Worm (Caenorhabditis elegans) whole organism, L4 larva: ENCODE measurements around the gene acs-4.

Experiments used
- F49E8.2 ChIP-seq: sonication (generic microtip); optimal IDR thresholded peaks from 2 replicates; lab custom pipeline; 2016; ENCODE audit warnings: missing compliant biosample characterization, mild to moderate bottlenecking, missing genetic modification characterization, borderline replicate concordance
- T20F7.1 ChIP-seq: fragments of 200-800 bp; sonication (Bioruptor generic); optimal IDR thresholded peaks from 2 replicates; lab custom pipeline; 2018; ENCODE audit warnings: mild to moderate bottlenecking, missing genetic modification characterization, missing compliant biosample characterization
- aha-1 ChIP-seq: fragments of 150-350 bp; peaks from one replicate; lab custom pipeline; 2014; ENCODE audit warnings: missing biosample characterization, missing genetic modification characterization
- attf-4 ChIP-seq: sonication (generic microtip); optimal IDR thresholded peaks from 3 replicates; lab custom pipeline; 2017; ENCODE audit warnings: missing biosample characterization, missing genetic modification characterization
- ceh-28 ChIP-seq: fragments of 150-350 bp; optimal IDR thresholded peaks from 2 replicates; lab custom pipeline; 2014; ENCODE audit warnings: missing biosample characterization, missing genetic modification reagents, missing genetic modification characterization
- ceh-62 ChIP-seq: sonication (generic microtip); optimal IDR thresholded peaks from 2 replicates; lab custom pipeline; 2017; ENCODE audit warnings: missing biosample characterization, missing genetic modification characterization
- ceh-82 ChIP-seq: sonication (generic microtip); optimal IDR thresholded peaks from 2 replicates; lab custom pipeline; 2017; ENCODE audit warnings: missing biosample characterization, missing genetic modification characterization
- cey-2 ChIP-seq: sonication (generic microtip); optimal IDR thresholded peaks from 3 replicates; lab custom pipeline; 2017; ENCODE audit warnings: missing genetic modification characterization, mild to moderate bottlenecking, missing compliant biosample characterization, antibody characterized with exemption, borderline replicate concordance; ENCODE audit not compliant: insufficient read depth
- daf-16 ChIP-seq, 3 experiments: sonication (generic microtip); optimal IDR thresholded peaks; 2 replicates each; lab custom pipeline; 2016 to 2017; ENCODE audit warnings: missing genetic modification characterization in 3 of 3, missing genetic modification reagents in 3 of 3, mild to moderate bottlenecking in 2 of 3, missing compliant biosample characterization in 2 of 3, missing biosample characterization in 1 of 3, moderate library complexity in 1 of 3
- daf-19 ChIP-seq: fragments of 200-800 bp; sonication (Bioruptor generic); conservative IDR thresholded peaks from 2 replicates; pipeline ENCODE4 v1.3.6; 2022; ENCODE audit warnings: missing genetic modification characterization, missing compliant biosample characterization
- daf-8 ChIP-seq: fragments of 200-800 bp; sonication (Bioruptor generic); IDR thresholded peaks from 2 replicates; pipeline ENCODE4 v1.3.6; 2022; ENCODE audit warnings: missing genetic modification characterization, missing compliant biosample characterization
- dmd-6 ChIP-seq: fragments of 200-800 bp; sonication (Bioruptor generic); IDR thresholded peaks from 2 replicates; pipeline ENCODE4 v1.3.6; 2022; ENCODE audit warnings: missing genetic modification reagents, missing genetic modification characterization, missing compliant biosample characterization
- dve-1 ChIP-seq: sonication (generic microtip); optimal IDR thresholded peaks from 2 replicates; lab custom pipeline; 2017; ENCODE audit warnings: antibody characterized with exemption, mild to moderate bottlenecking, missing genetic modification characterization, missing compliant biosample characterization; ENCODE audit not compliant: insufficient read depth
- egl-43 ChIP-seq: fragments of 200-800 bp; sonication (Bioruptor generic); IDR thresholded peaks from 2 replicates; pipeline ENCODE4 v1.3.6; 2022; ENCODE audit warnings: missing genetic modification reagents, missing genetic modification characterization, missing compliant biosample characterization
- fos-1 ChIP-seq: fragments of 150-350 bp; optimal IDR thresholded peaks from 2 replicates; lab custom pipeline; 2014; ENCODE audit warnings: missing biosample characterization, missing genetic modification characterization
- gei-8 ChIP-seq: fragments of 200-800 bp; sonication (Bioruptor generic); optimal IDR thresholded peaks from 2 replicates; lab custom pipeline; 2018; ENCODE audit warnings: mild to moderate bottlenecking, missing genetic modification characterization, missing compliant biosample characterization
- hif-1 ChIP-seq, 2 experiments: sonication (generic microtip); optimal IDR thresholded peaks; 2 replicates each; lab custom pipeline; 2016 to 2017; ENCODE audit warnings: missing compliant biosample characterization in 2 of 2, missing genetic modification characterization in 2 of 2, missing genetic modification reagents in 2 of 2, missing genotype in 2 of 2, mild to moderate bottlenecking in 1 of 2
- hmg-1.1 ChIP-seq: fragments of 200-800 bp; sonication (Bioruptor generic); IDR thresholded peaks from 2 replicates; pipeline ENCODE4 v1.3.6; 2022; ENCODE audit warnings: missing genetic modification reagents, missing genetic modification characterization, missing compliant biosample characterization
- jun-1 ChIP-seq: fragments of 150-350 bp; optimal IDR thresholded peaks from 2 replicates; lab custom pipeline; 2014; ENCODE audit warnings: missing biosample characterization, missing genetic modification reagents, missing genetic modification characterization
- lin-1 ChIP-seq: fragments of 200-800 bp; sonication (Bioruptor generic); IDR thresholded peaks from 2 replicates; pipeline ENCODE4 v1.3.6; 2022; ENCODE audit warnings: missing genetic modification reagents, missing genetic modification characterization, missing compliant biosample characterization
- lin-13 ChIP-seq: fragments of 150-350 bp; optimal IDR thresholded peaks from 2 replicates; lab custom pipeline; 2014; ENCODE audit warnings: missing biosample characterization, missing genetic modification reagents, missing genetic modification characterization
- lin-15B ChIP-seq: fragments of 150-350 bp; sonication (generic microtip); optimal IDR thresholded peaks from 3 replicates; lab custom pipeline; 2014; ENCODE audit warnings: missing biosample characterization, missing genetic modification characterization
- lin-29 ChIP-seq: fragments of 200-800 bp; sonication (Bioruptor generic); IDR thresholded peaks from 2 replicates; pipeline ENCODE4 v1.3.6; 2022; ENCODE audit warnings: missing genetic modification reagents, missing genetic modification characterization, missing compliant biosample characterization
- lin-38 ChIP-seq: fragments of 200-800 bp; sonication (Bioruptor generic); IDR thresholded peaks from 2 replicates; pipeline ENCODE4 v1.3.6; 2022; ENCODE audit warnings: missing genetic modification reagents, missing genetic modification characterization, missing compliant biosample characterization
- lin-39 ChIP-seq: fragments of 150-350 bp; optimal IDR thresholded peaks from 2 replicates; lab custom pipeline; 2014; ENCODE audit warnings: missing biosample characterization, missing genetic modification reagents, missing genetic modification characterization
- madf-9 ChIP-seq: fragments of 200-800 bp; sonication (Bioruptor generic); conservative IDR thresholded peaks from 2 replicates; pipeline ENCODE4 v1.3.6; 2022; ENCODE audit warnings: missing genetic modification reagents, missing genetic modification characterization, missing compliant biosample characterization
- mxl-3 ChIP-seq: fragments of 200-800 bp; sonication (Bioruptor generic); optimal IDR thresholded peaks from 2 replicates; lab custom pipeline; 2018; ENCODE audit warnings: mild to moderate bottlenecking, missing genetic modification characterization, missing compliant biosample characterization
- nhr-10 ChIP-seq: fragments of 150-350 bp; optimal IDR thresholded peaks from 2 replicates; lab custom pipeline; 2014; ENCODE audit warnings: missing biosample characterization, missing genetic modification characterization
- nhr-102 ChIP-seq: sonication (generic microtip); optimal IDR thresholded peaks from 2 replicates; lab custom pipeline; 2016; ENCODE audit warnings: mild to moderate bottlenecking, missing genetic modification characterization, moderate library complexity, missing compliant biosample characterization
- nhr-111 ChIP-seq: fragments of 200-800 bp; sonication (Bioruptor generic); optimal IDR thresholded peaks from 2 replicates; lab custom pipeline; 2018; ENCODE audit warnings: mild to moderate bottlenecking, missing genetic modification characterization, missing compliant biosample characterization
- nhr-237 ChIP-seq: sonication (generic microtip); optimal IDR thresholded peaks from 2 replicates; lab custom pipeline; 2017; ENCODE audit warnings: missing biosample characterization, missing genetic modification characterization
- nhr-25 ChIP-seq: sonication (generic microtip); optimal IDR thresholded peaks from 2 replicates; lab custom pipeline; 2017; ENCODE audit warnings: missing genetic modification characterization, mild to moderate bottlenecking, missing compliant biosample characterization, antibody characterized with exemption, moderate library complexity, borderline replicate concordance; ENCODE audit not compliant: insufficient read depth
- nhr-28 ChIP-seq: fragments of 150-350 bp; optimal IDR thresholded peaks from 2 replicates; lab custom pipeline; 2014; ENCODE audit warnings: missing biosample characterization, missing genetic modification characterization
- nhr-42 ChIP-seq: fragments of 200-800 bp; sonication (Bioruptor generic); IDR thresholded peaks from 2 replicates; pipeline ENCODE4 v1.3.6; 2022; ENCODE audit warnings: missing genetic modification characterization, missing compliant biosample characterization
- nhr-48 ChIP-seq: sonication (generic microtip); optimal IDR thresholded peaks from 2 replicates; lab custom pipeline; 2016; ENCODE audit warnings: mild to moderate bottlenecking, missing genetic modification characterization, missing compliant biosample characterization
- nhr-6 ChIP-seq: fragments of 150-350 bp; optimal IDR thresholded peaks from 2 replicates; lab custom pipeline; 2014; ENCODE audit warnings: missing biosample characterization, missing genetic modification characterization
- nhr-77 ChIP-seq: fragments of 150-350 bp; optimal IDR thresholded peaks from 2 replicates; lab custom pipeline; 2014; ENCODE audit warnings: missing biosample characterization, missing genetic modification characterization
- pqm-1 ChIP-seq: sonication (generic microtip); optimal IDR thresholded peaks from 2 replicates; lab custom pipeline; 2017; ENCODE audit warnings: missing biosample characterization, missing genetic modification characterization
- rbr-2 ChIP-seq: sonication (generic microtip); optimal IDR thresholded peaks from 2 replicates; lab custom pipeline; 2016; ENCODE audit warnings: missing genotype, missing genetic modification characterization, missing compliant biosample characterization
- saeg-2 ChIP-seq: fragments of 200-800 bp; sonication (Bioruptor generic); IDR thresholded peaks from 2 replicates; pipeline ENCODE4 v1.3.6; 2022; ENCODE audit warnings: missing genetic modification reagents, missing genetic modification characterization, missing compliant biosample characterization
- sdz-12 ChIP-seq: fragments of 200-800 bp; sonication (Bioruptor generic); optimal IDR thresholded peaks from 2 replicates; lab custom pipeline; 2018; ENCODE audit warnings: mild to moderate bottlenecking, missing genetic modification characterization, missing compliant biosample characterization
- set-16 ChIP-seq: fragments of 200-800 bp; sonication (Bioruptor generic); IDR thresholded peaks from 2 replicates; pipeline ENCODE4 v1.3.6; 2022; ENCODE audit warnings: missing genetic modification reagents, missing genetic modification characterization, missing compliant biosample characterization
- spr-1 ChIP-seq: sonication (generic microtip); optimal IDR thresholded peaks from 2 replicates; lab custom pipeline; 2016; ENCODE audit warnings: mild to moderate bottlenecking, missing genetic modification characterization, missing compliant biosample characterization
- tra-1 ChIP-seq: fragments of 200-800 bp; sonication (Bioruptor generic); IDR thresholded peaks from 2 replicates; pipeline ENCODE4 v1.3.6; 2022; ENCODE audit warnings: missing genetic modification reagents, missing genetic modification characterization, missing compliant biosample characterization
- unc-130 ChIP-seq: sonication (generic microtip); optimal IDR thresholded peaks from 2 replicates; lab custom pipeline; 2016; ENCODE audit warnings: missing genetic modification reagents, missing genetic modification characterization, missing compliant biosample characterization
- unc-39 ChIP-seq: sonication (generic microtip); optimal IDR thresholded peaks from 2 replicates; lab custom pipeline; 2017; ENCODE audit warnings: missing biosample characterization, missing genetic modification characterization
- unc-62 ChIP-seq, 3 experiments: fragments of 150-350 bp in 1 of 3; sonication (generic microtip); optimal IDR thresholded peaks in 2 of 3; peaks in 1 of 3; 1 replicate in 1 of 3; 2 replicates in 2 of 3; lab custom pipeline; 2014 to 2017; ENCODE audit warnings: missing biosample characterization in 3 of 3, missing genetic modification characterization in 3 of 3, missing genetic modification reagents in 3 of 3, missing genotype in 1 of 3
- zfp-3 ChIP-seq: fragments of 200-800 bp; sonication (Bioruptor generic); conservative IDR thresholded peaks from 2 replicates; pipeline ENCODE4 v1.3.6; 2022; ENCODE audit warnings: missing genetic modification reagents, missing genetic modification characterization, missing compliant biosample characterization
- zip-11 ChIP-seq: fragments of 200-800 bp; sonication (Bioruptor generic); IDR thresholded peaks from 2 replicates; pipeline ENCODE4 v1.3.6; 2022; ENCODE audit warnings: missing genetic modification characterization, missing compliant biosample characterization
- zip-2 ChIP-seq: fragments of 150-350 bp; optimal IDR thresholded peaks from 2 replicates; lab custom pipeline; 2014; ENCODE audit warnings: missing biosample characterization, missing genetic modification characterization
- ztf-7 ChIP-seq: fragments of 150-350 bp; optimal IDR thresholded peaks from 2 replicates; lab custom pipeline; 2014; ENCODE audit warnings: missing biosample characterization, missing genetic modification characterization

acs-4 gene

ce11 chrIII:7165816-7166229 lies 1.8 kb upstream of the acs-4 start (continued):
- TF ChIP-seq daf-19 (no peak), attf-4 (no peak), jun-1 (peak; percentile 29), lin-15B (tag; lab: Kevin White, UChicago) (no peak), ceh-28 (no peak), nhr-48 (peak; percentile 60), lin-13 (peak; percentile 49), ceh-62 (tag; lab: Kevin White, UChicago) (no peak), zip-11 (GFP tag; lab: Robert Waterston, UW) (no peak), lin-39 (tag; lab: Kevin White, UChicago) (no peak), saeg-2 (GFP tag; lab: Robert Waterston, UW) (peak; percentile 58; the same call in 1 of the 2 replicates), zfp-3 (GFP tag; lab: Robert Waterston, UW) (no peak), unc-39 (no peak), lin-1 (GFP tag; lab: Robert Waterston, UW) (peak; percentile 67), nhr-25 (tag; lab: Kevin White, UChicago) (no peak), nhr-237 (no peak), nhr-42 (GFP tag; lab: Robert Waterston, UW) (no peak), hmg-1.1 (GFP tag; lab: Robert Waterston, UW) (peak; percentile 8; the same call in 1 of the 2 replicates), daf-16 (GFP tag; optimal IDR thresholded peaks at IDR 0.05; lab: Kevin White, UChicago) (peak in 1 of 2 experiments; percentile 28), daf-16 (tag; optimal IDR thresholded peaks at IDR 0.05; lab: Kevin White, UChicago) (peak; percentile 92), zip-2 (tag; lab: Kevin White, UChicago) (no peak), aha-1 (peak; percentile 55), T20F7.1 (peak; percentile 63), tra-1 (no peak), daf-8 (no peak), spr-1 (no peak), hif-1 (tag; optimal IDR thresholded peaks at IDR 0.05; lab: Kevin White, UChicago) (peak in 1 of 2 experiments; percentile 63), ztf-7 (no peak), pqm-1 (peak; percentile 96), set-16 (GFP tag; lab: Robert Waterston, UW) (no peak), egl-43 (no peak), madf-9 (GFP tag; lab: Robert Waterston, UW) (no peak), nhr-6 (peak; percentile 58), dve-1 (tag; lab: Kevin White, UChicago) (peak; percentile 72), lin-38 (GFP tag; lab: Robert Waterston, UW) (peak; percentile 26), dmd-6 (GFP tag; lab: Robert Waterston, UW) (peak; percentile 92), ceh-82 (no peak), nhr-10 (no peak), rbr-2 (tag; lab: Kevin White, UChicago) (peak; percentile 19), nhr-111 (no peak), nhr-102 (tag; lab: Kevin White, UChicago) (peak; percentile 77), mxl-3 (GFP tag; lab: Kevin White, UChicago) (peak; percentile 67), lin-29 (GFP tag; lab: Robert Waterston, UW) (no peak), F49E8.2 (no peak), nhr-77 (tag; lab: Kevin White, UChicago) (peak; percentile 2), cey-2 (tag; lab: Kevin White, UChicago) (no peak), unc-62 (GFP tag; optimal IDR thresholded peaks at IDR 0.05 in 1 of 2; lab: Kevin White, UChicago) (peak in 1 of 2 experiments; percentile 38), unc-62 (tag; optimal IDR thresholded peaks at IDR 0.05; lab: Kevin White, UChicago) (no peak), fos-1 (tag; lab: Kevin White, UChicago) (no peak), gei-8 (GFP tag; lab: Kevin White, UChicago) (peak; percentile 53), nhr-28 (peak; percentile 87), sdz-12 (GFP tag; lab: Kevin White, UChicago) (no peak), unc-130 (GFP tag; lab: Kevin White, UChicago) (no peak)
